Worm (Caenorhabditis elegans): ENCODE results near the gene spig-4.

DNA sequence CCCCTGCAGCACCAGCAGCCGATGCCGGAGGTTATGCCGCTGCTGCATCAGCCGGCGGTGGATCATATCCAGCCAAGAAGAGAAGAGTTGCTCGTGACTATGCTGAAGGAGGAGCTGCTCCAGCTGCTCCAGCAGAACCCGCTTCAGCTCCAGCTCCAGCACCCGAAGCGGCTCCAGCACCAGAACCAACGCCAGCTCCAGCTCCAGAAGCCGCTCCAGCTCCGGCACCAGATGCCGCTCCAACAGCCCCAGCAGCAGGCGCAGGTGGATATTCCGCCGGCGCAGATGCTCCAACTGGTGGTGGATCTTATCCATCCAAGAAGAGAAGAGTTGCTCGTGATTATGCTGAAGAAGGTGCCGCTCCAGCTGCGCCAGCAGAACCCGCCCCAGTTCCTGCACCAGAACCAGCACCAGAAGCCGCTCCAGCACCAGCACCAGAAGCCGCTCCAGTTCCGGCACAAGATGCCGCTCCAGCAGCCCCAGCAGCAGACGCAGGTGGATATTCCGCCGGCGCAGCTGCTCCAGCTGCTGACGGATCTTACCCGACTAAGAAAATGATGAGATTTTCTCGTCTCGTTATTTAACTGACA, 14.2 kb upstream of the spig-4 start:
- TF ChIP-seq mml-1 (tag; optimal IDR thresholded peaks at IDR 0.05), result no peak
- TF ChIP-seq nhr-237 (tag; optimal IDR thresholded peaks at IDR 0.05), result no peak
- TF ChIP-seq nhr-23 (tag; optimal IDR thresholded peaks at IDR 0.05), result no peak
